Worm (Caenorhabditis elegans) whole organism, L4 larva: ENCODE data around the gene T05C12.1.

Experiments
- duxl-1 ChIP-seq: sonication (generic microtip); optimal IDR thresholded peaks from 2 replicates; lab custom pipeline; 2016; ENCODE audit warnings: mild to moderate bottlenecking, missing genetic modification characterization, moderate library complexity, missing compliant biosample characterization; ENCODE audit not compliant: poor library complexity
- fos-1 ChIP-seq: fragments of 150-350 bp; optimal IDR thresholded peaks from 2 replicates; lab custom pipeline; 2014; ENCODE audit warnings: missing biosample characterization, missing genetic modification characterization
- gei-8 ChIP-seq: fragments of 200-800 bp; sonication (Bioruptor generic); optimal IDR thresholded peaks from 2 replicates; lab custom pipeline; 2018; ENCODE audit warnings: mild to moderate bottlenecking, missing genetic modification characterization, missing compliant biosample characterization
- hif-1 ChIP-seq, 2 experiments: sonication (generic microtip); optimal IDR thresholded peaks; 2 replicates each; lab custom pipeline; 2016 to 2017; ENCODE audit warnings: missing compliant biosample characterization in 2 of 2, missing genetic modification characterization in 2 of 2, missing genetic modification reagents in 2 of 2, missing genotype in 2 of 2, mild to moderate bottlenecking in 1 of 2
- lin-15B ChIP-seq: fragments of 150-350 bp; sonication (generic microtip); optimal IDR thresholded peaks from 3 replicates; lab custom pipeline; 2014; ENCODE audit warnings: missing biosample characterization, missing genetic modification characterization
- nhr-237 ChIP-seq: sonication (generic microtip); optimal IDR thresholded peaks from 2 replicates; lab custom pipeline; 2017; ENCODE audit warnings: missing biosample characterization, missing genetic modification characterization
- saeg-2 ChIP-seq: fragments of 200-800 bp; sonication (Bioruptor generic); IDR thresholded peaks from 2 replicates; pipeline ENCODE4 v1.3.6; 2022; ENCODE audit warnings: missing genetic modification reagents, missing genetic modification characterization, missing compliant biosample characterization
- snpc-4 ChIP-seq: fragments of 150-350 bp; optimal IDR thresholded peaks from 2 replicates; lab custom pipeline; 2014; ENCODE audit warnings: missing biosample characterization, missing genetic modification characterization
- spr-3 ChIP-seq: fragments of 200-800 bp; sonication (Bioruptor generic); optimal IDR thresholded peaks from 2 replicates; lab custom pipeline; 2018; ENCODE audit warnings: mild to moderate bottlenecking, missing genetic modification characterization, missing compliant biosample characterization
- unc-62 ChIP-seq, 3 experiments: fragments of 150-350 bp in 1 of 3; sonication (generic microtip); optimal IDR thresholded peaks in 2 of 3; peaks in 1 of 3; 1 replicate in 1 of 3; 2 replicates in 2 of 3; lab custom pipeline; 2014 to 2017; ENCODE audit warnings: missing biosample characterization in 3 of 3, missing genetic modification characterization in 3 of 3, missing genetic modification reagents in 3 of 3, missing genotype in 1 of 3

- no peak for TF ChIP-seq gei-8 (GFP tag; lab: Kevin White, UChicago)
- no peak for TF ChIP-seq unc-62 (GFP tag; optimal IDR thresholded peaks at IDR 0.05 in 1 of 2; lab: Kevin White, UChicago)
- no peak for TF ChIP-seq unc-62 (tag; optimal IDR thresholded peaks at IDR 0.05; lab: Kevin White, UChicago)
- no peak for TF ChIP-seq duxl-1 (tag; lab: Kevin White, UChicago)
- TF ChIP-seq nhr-237 (tag; lab: Kevin White, UChicago), result no peak
- no peak for TF ChIP-seq saeg-2 (GFP tag; lab: Robert Waterston, UW)
- no peak for TF ChIP-seq lin-15B (tag; lab: Kevin White, UChicago)
- TF ChIP-seq fos-1 (tag; lab: Kevin White, UChicago), result no peak
- no peak for TF ChIP-seq snpc-4 (tag; lab: Kevin White, UChicago)
- TF ChIP-seq spr-3 (GFP tag; lab: Kevin White, UChicago), result no peak
- TF ChIP-seq hif-1 (tag; optimal IDR thresholded peaks at IDR 0.05; lab: Kevin White, UChicago), result no peak
These were observed at the start of gene T05C12.1, which contains the start of gene decr-1.3 for ce11 chrII:8173449-8173848.
